Fruit fly (Drosophila melanogaster) whole organism, embryonic: Measurements from ENCODE around the gene dysc.

ENCODE experiments used
- Asciz ChIP-seq: fragments of 200-800 bp; sonication (Bioruptor generic); optimal IDR thresholded peaks from 2 replicates; lab custom pipeline; 2017; ENCODE audit warnings: missing biosample characterization, mild to moderate bottlenecking, missing genetic modification characterization, missing genetic modification reagents
- CG11560 ChIP-seq: fragments of 200-800 bp; sonication (Bioruptor generic); IDR thresholded peaks from 3 replicates; pipeline ENCODE4 v1.3.6; 2022; ENCODE audit warnings: missing biosample characterization, missing genetic modification characterization
- CG14014 ChIP-seq: fragments of 200-800 bp; sonication (Bioruptor generic); IDR thresholded peaks from 2 replicates; pipeline ENCODE4 v1.3.6; 2022; ENCODE audit warnings: missing biosample characterization, missing genetic modification characterization
- CG14050 ChIP-seq: fragments of 200-800 bp; sonication (Bioruptor generic); IDR thresholded peaks from 3 replicates; pipeline ENCODE4 v1.3.6; 2022; ENCODE audit warnings: missing biosample characterization, missing genetic modification characterization
- CG18011 ChIP-seq: fragments of 200-800 bp; sonication (Bioruptor generic); optimal IDR thresholded peaks from 2 replicates; lab custom pipeline; 2017; ENCODE audit warnings: missing biosample characterization, missing genetic modification characterization, mild to moderate bottlenecking, moderate library complexity, missing genotype
- CG18599 ChIP-seq: fragments of 200-800 bp; sonication (Bioruptor generic); optimal IDR thresholded peaks from 3 replicates; lab custom pipeline; 2017; ENCODE audit warnings: missing biosample characterization, missing genetic modification characterization, mild to moderate bottlenecking, moderate library complexity, missing genetic modification reagents
- CG2202 ChIP-seq: fragments of 200-800 bp; sonication (Bioruptor generic); optimal IDR thresholded peaks from 2 replicates; lab custom pipeline; 2018; ENCODE audit warnings: missing biosample characterization, mild to moderate bottlenecking, missing genetic modification characterization
- CG2678 ChIP-seq: fragments of 200-800 bp; sonication (Bioruptor generic); optimal IDR thresholded peaks from 3 replicates; lab custom pipeline; 2019; ENCODE audit warnings: missing biosample characterization, mild to moderate bottlenecking, missing genetic modification characterization, moderate library complexity
- CG30403 ChIP-seq: fragments of 200-800 bp; sonication (Bioruptor generic); optimal IDR thresholded peaks from 3 replicates; lab custom pipeline; 2016; ENCODE audit warnings: missing biosample characterization, missing genetic modification characterization
- CG3163 ChIP-seq: fragments of 200-800 bp; sonication (Bioruptor generic); optimal IDR thresholded peaks from 3 replicates; lab custom pipeline; 2016; ENCODE audit warnings: missing biosample characterization, missing genetic modification characterization
- CG3281 ChIP-seq: fragments of 200-800 bp; sonication (Bioruptor generic); optimal IDR thresholded peaks from 3 replicates; lab custom pipeline; 2017; ENCODE audit warnings: missing biosample characterization, mild to moderate bottlenecking, missing genetic modification characterization
- CG34422 ChIP-seq: fragments of 200-800 bp; sonication (Bioruptor generic); IDR thresholded peaks from 3 replicates; pipeline ENCODE4 v1.3.6; 2022; ENCODE audit warnings: missing biosample characterization, missing genetic modification characterization
- CG3726 ChIP-seq: fragments of 200-800 bp; sonication (Bioruptor generic); IDR thresholded peaks from 3 replicates; pipeline ENCODE4, ENCODE4 v1.3.6; 2022; ENCODE audit warnings: missing biosample characterization, missing genetic modification characterization
- CG7357 ChIP-seq: fragments of 200-800 bp; sonication (Bioruptor generic); IDR thresholded peaks from 3 replicates; pipeline ENCODE4 v1.3.6; 2022; ENCODE audit warnings: missing biosample characterization, missing genetic modification characterization
- CG7839 ChIP-seq: fragments of 200-800 bp; sonication (Bioruptor generic); optimal IDR thresholded peaks from 3 replicates; lab custom pipeline; 2018; ENCODE audit warnings: missing biosample characterization, mild to moderate bottlenecking, missing genetic modification characterization, moderate library complexity
- CG8281 ChIP-seq: fragments of 200-800 bp; sonication (Bioruptor generic); optimal IDR thresholded peaks from 2 replicates; lab custom pipeline; 2018; ENCODE audit warnings: missing biosample characterization, mild to moderate bottlenecking, missing genetic modification characterization, moderate library complexity
- CG8765 ChIP-seq: fragments of 200-800 bp; sonication (Bioruptor generic); IDR thresholded peaks from 2 replicates; pipeline ENCODE4 v1.3.6; 2022; ENCODE audit warnings: missing biosample characterization, missing genetic modification characterization
- CG8944 ChIP-seq: fragments of 200-800 bp; sonication (Bioruptor generic); optimal IDR thresholded peaks from 3 replicates; lab custom pipeline; 2016; ENCODE audit warnings: missing biosample characterization, missing genetic modification characterization
- CG9215 ChIP-seq: fragments of 200-800 bp; sonication (Bioruptor generic); IDR thresholded peaks from 2 replicates; pipeline ENCODE4 v1.3.6; 2022; ENCODE audit warnings: missing biosample characterization, missing genetic modification characterization
- CG9437 ChIP-seq: fragments of 200-800 bp; sonication (Bioruptor generic); optimal IDR thresholded peaks from 2 replicates; lab custom pipeline; 2018; ENCODE audit warnings: missing biosample characterization, mild to moderate bottlenecking, missing genetic modification characterization
- CHES-1-like ChIP-seq: fragments of 200-800 bp; sonication (Bioruptor generic); optimal IDR thresholded peaks from 2 replicates; lab custom pipeline; 2016; ENCODE audit warnings: missing biosample characterization, missing genetic modification characterization
- E2f1 ChIP-seq: fragments of 200-800 bp; sonication (Bioruptor generic); IDR thresholded peaks from 2 replicates; pipeline ENCODE4 v1.3.6; 2022; ENCODE audit warnings: missing biosample characterization, missing genetic modification characterization
- Lhr ChIP-seq: fragments of 200-800 bp; sonication (Bioruptor generic); optimal IDR thresholded peaks from 3 replicates; lab custom pipeline; 2017; ENCODE audit warnings: mild to moderate bottlenecking, missing biosample characterization, missing genetic modification reagents, missing genetic modification characterization
- Mes4 ChIP-seq: fragments of 200-800 bp; sonication (Bioruptor generic); optimal IDR thresholded peaks from 2 replicates; lab custom pipeline; 2016; ENCODE audit warnings: missing biosample characterization, missing genetic modification characterization
- Myb ChIP-seq: fragments of 200-800 bp; sonication (Bioruptor generic); optimal IDR thresholded peaks from 2 replicates; lab custom pipeline; 2016; ENCODE audit warnings: missing biosample characterization, missing genetic modification characterization
- Ssrp ChIP-seq: fragments of 200-800 bp; sonication (Bioruptor generic); optimal IDR thresholded peaks from 2 replicates; lab custom pipeline; 2018; ENCODE audit warnings: missing biosample characterization, mild to moderate bottlenecking, missing genetic modification characterization, moderate library complexity
- Stat92E ChIP-seq, 3 experiments: fragments of >200 bp in 2 of 3; fragments of 200-800 bp in 1 of 3; sonication (Bioruptor generic) in 1 of 3; optimal IDR thresholded peaks; 2 replicates each; lab custom pipeline; 2017 to 2019; ENCODE audit warnings: missing biosample characterization in 3 of 3, missing genetic modification characterization in 3 of 3, mild to moderate bottlenecking in 1 of 3, moderate library complexity in 1 of 3
- Xrp1 ChIP-seq: fragments of 200-800 bp; sonication (Bioruptor generic); IDR thresholded peaks from 2 replicates; pipeline ENCODE4 v1.3.6; 2022; ENCODE audit warnings: missing biosample characterization, missing genetic modification characterization
- abd-A ChIP-seq: fragments of 200-800 bp; sonication (Bioruptor generic); optimal IDR thresholded peaks from 3 replicates; lab custom pipeline; 2019; ENCODE audit warnings: missing biosample characterization, mild to moderate bottlenecking, missing genetic modification characterization, moderate library complexity
- ash1 ChIP-seq: fragments of 200-800 bp; sonication (Bioruptor generic); optimal IDR thresholded peaks from 2 replicates; lab custom pipeline; 2018; ENCODE audit warnings: missing biosample characterization, mild to moderate bottlenecking, missing genetic modification characterization
- bbx ChIP-seq: fragments of 200-800 bp; sonication (Bioruptor generic); IDR thresholded peaks from 2 replicates; pipeline ENCODE4 v1.3.6; 2022; ENCODE audit warnings: missing biosample characterization, missing genetic modification characterization; ENCODE audit not compliant: partially characterized antibody
- chm ChIP-seq: fragments of 200-800 bp; sonication (Bioruptor generic); IDR thresholded peaks from 2 replicates; pipeline ENCODE4 v1.3.6; 2022; ENCODE audit warnings: missing biosample characterization, missing genetic modification characterization
- crp ChIP-seq, 2 experiments: fragments of 200-800 bp; sonication (Bioruptor generic); optimal IDR thresholded peaks; 2 replicates in 1 of 2; 3 replicates in 1 of 2; lab custom pipeline; 2017; ENCODE audit warnings: missing biosample characterization in 2 of 2, missing genetic modification characterization in 2 of 2, mild to moderate bottlenecking in 1 of 2, moderate library complexity in 1 of 2
- dmrt11E ChIP-seq: fragments of 200-800 bp; sonication (Bioruptor generic); optimal IDR thresholded peaks from 3 replicates; lab custom pipeline; 2018; ENCODE audit warnings: missing biosample characterization, mild to moderate bottlenecking, missing genetic modification characterization, moderate library complexity
- gro ChIP-seq: fragments of 200-800 bp; sonication (Bioruptor generic); optimal IDR thresholded peaks from 2 replicates; lab custom pipeline; 2016; ENCODE audit warnings: missing biosample characterization, missing genetic modification characterization
- gt ChIP-seq: fragments of 200-800 bp; sonication (Bioruptor generic); IDR thresholded peaks from 2 replicates; pipeline ENCODE4 v1.3.6; 2022; ENCODE audit warnings: missing biosample characterization, missing genetic modification characterization
- hth ChIP-seq: fragments of >200 bp; optimal IDR thresholded peaks from 2 replicates; lab custom pipeline; 2017; ENCODE audit warnings: inconsistent platforms
- lilli ChIP-seq: fragments of 200-800 bp; sonication (Bioruptor generic); optimal IDR thresholded peaks from 3 replicates; lab custom pipeline; 2016; ENCODE audit warnings: missing biosample characterization, missing genetic modification characterization
- lov ChIP-seq, 2 experiments: fragments of 200-800 bp in 1 of 2; fragments of >200 bp in 1 of 2; sonication (Bioruptor generic) in 1 of 2; IDR thresholded peaks in 1 of 2; optimal IDR thresholded peaks in 1 of 2; 2 replicates in 1 of 2; 3 replicates in 1 of 2; pipeline versions ENCODE4 v1.3.6 to Lab custom; 2017 to 2022; ENCODE audit warnings: missing biosample characterization in 1 of 2, missing genetic modification characterization in 1 of 2
- pfk ChIP-seq: fragments of 200-800 bp; sonication (Bioruptor generic); optimal IDR thresholded peaks from 2 replicates; lab custom pipeline; 2018; ENCODE audit warnings: missing biosample characterization, mild to moderate bottlenecking, missing genetic modification characterization, moderate library complexity
- repo ChIP-seq: fragments of 200-800 bp; sonication (Bioruptor generic); optimal IDR thresholded peaks from 2 replicates; lab custom pipeline; 2016; ENCODE audit warnings: missing biosample characterization, missing genetic modification characterization
- row ChIP-seq: fragments of 200-800 bp; sonication (Bioruptor generic); IDR thresholded peaks from 3 replicates; pipeline ENCODE4 v1.3.6; 2022; ENCODE audit warnings: missing biosample characterization, missing genetic modification characterization
- sd ChIP-seq: fragments of 200-800 bp; sonication (Bioruptor generic); optimal IDR thresholded peaks from 3 replicates; lab custom pipeline; 2018; ENCODE audit warnings: missing biosample characterization, mild to moderate bottlenecking, missing genetic modification characterization, moderate library complexity
- slp2 ChIP-seq: fragments of 200-800 bp; sonication (Bioruptor generic); optimal IDR thresholded peaks from 2 replicates; lab custom pipeline; 2016; ENCODE audit warnings: missing biosample characterization, missing genetic modification characterization
- sna ChIP-seq: fragments of 200-800 bp; sonication (Bioruptor generic); IDR thresholded peaks from 2 replicates; pipeline ENCODE4 v1.3.6; 2022; ENCODE audit warnings: missing biosample characterization, missing genetic modification characterization; ENCODE audit not compliant: partially characterized antibody
- tna ChIP-seq: fragments of 200-800 bp; sonication (Bioruptor generic); IDR thresholded peaks from 2 replicates; pipeline ENCODE4 v1.3.6; 2022; ENCODE audit warnings: missing biosample characterization, missing genetic modification characterization; ENCODE audit not compliant: partially characterized antibody
- vfl ChIP-seq: fragments of 200-800 bp; sonication (Bioruptor generic); optimal IDR thresholded peaks from 2 replicates; lab custom pipeline; 2016; ENCODE audit warnings: missing biosample characterization, missing genetic modification characterization
- wor ChIP-seq: fragments of 200-800 bp; sonication (Bioruptor generic); IDR thresholded peaks from 2 replicates; pipeline ENCODE4 v1.3.6; 2022; ENCODE audit warnings: missing biosample characterization, missing genetic modification characterization

The dysc gene

DNA sequence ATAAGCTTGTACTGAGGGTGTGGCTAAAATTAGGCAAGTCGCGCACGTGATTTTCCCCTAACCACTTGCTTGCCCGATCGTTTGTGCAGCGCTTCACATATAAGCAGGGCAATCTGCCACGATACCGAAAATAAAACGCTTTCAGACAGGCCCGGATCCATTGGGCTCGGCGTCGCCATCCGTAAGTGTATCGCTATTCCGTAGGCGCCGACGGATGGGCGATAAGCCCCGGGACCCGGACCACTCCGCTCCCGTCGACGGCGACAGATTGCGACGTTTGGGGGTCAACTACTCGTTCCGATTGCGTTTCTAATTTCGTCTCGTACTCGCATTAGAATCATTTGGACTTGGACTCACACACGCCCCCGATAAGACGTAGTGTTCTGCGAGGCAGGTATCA is 40.6 kb downstream of the dysc start (continued):
- no peak for TF ChIP-seq hth
- TF ChIP-seq sd (tag; lab: Kevin White, UChicago): peak; percentile 85
- no peak for TF ChIP-seq Asciz (GFP tag; lab: Kevin White, UChicago)
- 0 out of 2 replicates have a peak, but pooled peaks have one; percentile 20 for TF ChIP-seq sna (GFP tag; lab: Robert Waterston, UW)
- TF ChIP-seq lilli (GFP tag; lab: Kevin White, UChicago): peak; percentile 92
- TF ChIP-seq lov (optimal IDR thresholded peaks at IDR 0.05; lab: Kevin White, UChicago): no peak
- peak; percentile 88 for TF ChIP-seq lov (GFP tag; IDR thresholded peaks at IDR 0.05; lab: Robert Waterston, UW)
- TF ChIP-seq CHES-1-like (GFP tag; lab: Kevin White, UChicago): peak; percentile 87
- peak; percentile 94 for TF ChIP-seq chm (GFP tag; lab: Robert Waterston, UW)
- TF ChIP-seq CG7839: peak; percentile 90
- TF ChIP-seq gt (GFP tag; lab: Robert Waterston, UW): peak; percentile 61; the same call in 1 of the 2 replicates
- TF ChIP-seq CG2202 (tag; lab: Kevin White, UChicago): no peak
- peak; percentile 88 for TF ChIP-seq CG30403 (GFP tag; lab: Kevin White, UChicago)
- TF ChIP-seq Lhr (GFP tag; lab: Kevin White, UChicago): no peak
- TF ChIP-seq CG9215 (GFP tag; lab: Robert Waterston, UW): peak; percentile 79
- peak; percentile 73 for TF ChIP-seq Mes4
- peak; percentile 87; the same call in 2 of the 3 replicates for TF ChIP-seq CG11560 (tag; lab: Robert Waterston, UW)
- peak; percentile 0 for TF ChIP-seq pfk (GFP tag; lab: Kevin White, UChicago)
- TF ChIP-seq CG8765 (GFP tag; lab: Robert Waterston, UW): no peak
- peak; percentile 82 for TF ChIP-seq E2f1 (GFP tag; lab: Robert Waterston, UW)
- TF ChIP-seq row (GFP tag; lab: Robert Waterston, UW): peak; percentile 99
- TF ChIP-seq CG18599 (GFP tag; lab: Kevin White, UChicago): no peak
- TF ChIP-seq Stat92E (GFP tag; optimal IDR thresholded peaks at IDR 0.05; lab: Kevin White, UChicago): peak in 1 of 3 experiments; percentile 3
- TF ChIP-seq slp2 (GFP tag; lab: Kevin White, UChicago): peak; percentile 71
- TF ChIP-seq CG3726 (GFP tag; lab: Robert Waterston, UW): 0 out of 3 replicates have a peak, but pooled peaks have one; percentile 57
- TF ChIP-seq CG14014 (GFP tag; lab: Robert Waterston, UW): peak; percentile 96
- TF ChIP-seq dmrt11E (tag; lab: Kevin White, UChicago): peak; percentile 17
- peak in 1 of 2 experiments; percentile 27 for TF ChIP-seq crp (GFP tag; optimal IDR thresholded peaks at IDR 0.05; lab: Kevin White, UChicago)
- peak; percentile 74 for TF ChIP-seq CG3163 (GFP tag; lab: Kevin White, UChicago)
- TF ChIP-seq CG7357: peak; percentile 78; the same call in 2 of the 3 replicates
- TF ChIP-seq ash1 (GFP tag; lab: Kevin White, UChicago): peak; percentile 21
- peak; percentile 76 for TF ChIP-seq bbx (GFP tag; lab: Robert Waterston, UW)
- no peak for TF ChIP-seq CG34422
- TF ChIP-seq Ssrp (tag; lab: Kevin White, UChicago): peak; percentile 58
- TF ChIP-seq CG18011 (GFP tag; lab: Kevin White, UChicago): peak; percentile 67
- no peak for TF ChIP-seq abd-A (tag; lab: Kevin White, UChicago)
- peak; percentile 68 for TF ChIP-seq CG9437 (GFP tag; lab: Kevin White, UChicago)
- no peak for TF ChIP-seq gro
- peak; percentile 78 for TF ChIP-seq Xrp1
- TF ChIP-seq wor (GFP tag; lab: Robert Waterston, UW): peak; percentile 61
- TF ChIP-seq tna (GFP tag; lab: Robert Waterston, UW): peak; percentile 56; the same call in 1 of the 2 replicates
- no peak for TF ChIP-seq CG3281 (GFP tag; lab: Kevin White, UChicago)
- peak; percentile 61 for TF ChIP-seq CG8281 (tag; lab: Kevin White, UChicago)
- peak; percentile 89 for TF ChIP-seq CG8944 (GFP tag; lab: Kevin White, UChicago)
- TF ChIP-seq CG14050 (GFP tag; lab: Robert Waterston, UW): peak; percentile 85
- no peak for TF ChIP-seq repo (GFP tag; lab: Kevin White, UChicago)
- TF ChIP-seq CG2678 (tag; lab: Kevin White, UChicago): peak; percentile 90
- TF ChIP-seq vfl: peak; percentile 67
- TF ChIP-seq Myb (GFP tag; lab: Kevin White, UChicago): peak; percentile 78
- TF ChIP-seq, all 482 proteins: peak for 318
